Fruit fly (Drosophila melanogaster) whole organism, embryonic: Measurements from ENCODE around the gene CARPB.

Experiments
- Adf1 ChIP-seq: fragments of 200-800 bp; sonication (Bioruptor generic); IDR thresholded peaks from 2 replicates; pipeline ENCODE4 v1.3.6; 2022; ENCODE audit warnings: missing biosample characterization, missing genetic modification characterization
- Atf3 ChIP-seq: fragments of 200-800 bp; sonication (Bioruptor generic); optimal IDR thresholded peaks from 3 replicates; lab custom pipeline; 2016; ENCODE audit warnings: missing biosample characterization, missing genetic modification characterization
- Bgb ChIP-seq: fragments of 200-800 bp; sonication (Bioruptor generic); IDR thresholded peaks from 2 replicates; pipeline ENCODE4 v1.3.6; 2022; ENCODE audit warnings: missing biosample characterization, missing genetic modification characterization; ENCODE audit not compliant: partially characterized antibody
- BtbVII ChIP-seq: fragments of 200-800 bp; sonication (Bioruptor generic); optimal IDR thresholded peaks from 3 replicates; lab custom pipeline; 2017; ENCODE audit warnings: missing biosample characterization, mild to moderate bottlenecking, missing genetic modification characterization
- CG10543 ChIP-seq: fragments of 200-800 bp; sonication (Bioruptor generic); optimal IDR thresholded peaks from 3 replicates; lab custom pipeline; 2017; ENCODE audit warnings: missing biosample characterization, mild to moderate bottlenecking, missing genetic modification characterization, moderate library complexity
- CG12071 ChIP-seq: fragments of 200-800 bp; sonication (Bioruptor generic); optimal IDR thresholded peaks from 3 replicates; lab custom pipeline; 2018; ENCODE audit warnings: missing biosample characterization, mild to moderate bottlenecking, missing genetic modification characterization
- CG12769 ChIP-seq: fragments of 200-800 bp; sonication (Bioruptor generic); optimal IDR thresholded peaks from 2 replicates; lab custom pipeline; 2019; ENCODE audit warnings: missing biosample characterization, mild to moderate bottlenecking, missing genetic modification characterization, moderate library complexity
- CG15514 ChIP-seq: fragments of 200-800 bp; sonication (Bioruptor generic); optimal IDR thresholded peaks from 3 replicates; lab custom pipeline; 2017; ENCODE audit warnings: missing biosample characterization, missing genetic modification characterization, mild to moderate bottlenecking, moderate library complexity, missing genetic modification reagents
- CG1647 ChIP-seq: fragments of 200-800 bp; sonication (Bioruptor generic); optimal IDR thresholded peaks from 3 replicates; lab custom pipeline; 2016; ENCODE audit warnings: missing biosample characterization, missing genetic modification characterization
- CG2678 ChIP-seq: fragments of 200-800 bp; sonication (Bioruptor generic); optimal IDR thresholded peaks from 3 replicates; lab custom pipeline; 2019; ENCODE audit warnings: missing biosample characterization, mild to moderate bottlenecking, missing genetic modification characterization, moderate library complexity
- CG31441 ChIP-seq: fragments of 200-800 bp; sonication (Bioruptor generic); IDR thresholded peaks from 2 replicates; pipeline ENCODE4 v1.3.6; 2022; ENCODE audit warnings: missing biosample characterization, missing genetic modification characterization
- CG32532 ChIP-seq: fragments of 200-800 bp; sonication (Bioruptor generic); IDR thresholded peaks from 2 replicates; pipeline ENCODE4 v1.3.6; 2022; ENCODE audit warnings: missing biosample characterization, missing genetic modification characterization
- CG32767 ChIP-seq: fragments of 200-800 bp; sonication (Bioruptor generic); IDR thresholded peaks from 2 replicates; pipeline ENCODE4 v1.3.6; 2022; ENCODE audit warnings: missing biosample characterization, missing genetic modification characterization
- CG33213 ChIP-seq: fragments of 200-800 bp; sonication (Bioruptor generic); optimal IDR thresholded peaks from 3 replicates; lab custom pipeline; 2016; ENCODE audit warnings: missing biosample characterization, missing genetic modification characterization
- CG34376 ChIP-seq: fragments of 200-800 bp; sonication (Bioruptor generic); optimal IDR thresholded peaks from 2 replicates; lab custom pipeline; 2018; ENCODE audit warnings: missing biosample characterization, mild to moderate bottlenecking, missing genetic modification characterization
- CG3995 ChIP-seq: fragments of 200-800 bp; sonication (Bioruptor generic); optimal IDR thresholded peaks from 3 replicates; lab custom pipeline; 2016; ENCODE audit warnings: missing biosample characterization, missing genetic modification characterization
- CG6175 ChIP-seq: fragments of 200-800 bp; sonication (Bioruptor generic); IDR thresholded peaks from 3 replicates; pipeline ENCODE4 v1.3.6; 2022; ENCODE audit warnings: missing biosample characterization, missing genetic modification characterization
- CG8290 ChIP-seq, 3 experiments: fragments of 200-800 bp; sonication (Bioruptor generic); optimal IDR thresholded peaks; 2 replicates each; lab custom pipeline; 2016 to 2019; ENCODE audit warnings: missing biosample characterization in 3 of 3, missing genetic modification characterization in 3 of 3, mild to moderate bottlenecking in 2 of 3, moderate library complexity in 1 of 3
- CTCF ChIP-seq: fragments of 200-800 bp; sonication (Bioruptor generic); optimal IDR thresholded peaks from 2 replicates; lab custom pipeline; 2017; ENCODE audit warnings: missing biosample characterization, mild to moderate bottlenecking, missing genetic modification characterization, moderate library complexity
- D19A ChIP-seq: fragments of 200-800 bp; optimal IDR thresholded peaks from 3 replicates; lab custom pipeline; 2019; ENCODE audit warnings: missing biosample characterization, mild to moderate bottlenecking, missing genetic modification characterization, moderate library complexity
- Deaf1 ChIP-seq: fragments of 200-800 bp; optimal IDR thresholded peaks from 3 replicates; lab custom pipeline; 2019; ENCODE audit warnings: missing biosample characterization, mild to moderate bottlenecking, missing genetic modification characterization, moderate library complexity
- Ets97D ChIP-seq: fragments of 200-800 bp; sonication (Bioruptor generic); optimal IDR thresholded peaks from 3 replicates; lab custom pipeline; 2016; ENCODE audit warnings: missing biosample characterization, missing genetic modification characterization
- Fer1 ChIP-seq: fragments of 200-800 bp; sonication (Bioruptor generic); optimal IDR thresholded peaks from 2 replicates; lab custom pipeline; 2017; ENCODE audit warnings: missing biosample characterization, mild to moderate bottlenecking, missing genetic modification characterization
- GATAe ChIP-seq: fragments of 200-800 bp; sonication (Bioruptor generic); conservative IDR thresholded peaks from 2 replicates; pipeline ENCODE4 v1.3.6; 2022; ENCODE audit warnings: missing biosample characterization, missing genetic modification characterization
- Hey ChIP-seq: fragments of 200-800 bp; sonication (Bioruptor generic); optimal IDR thresholded peaks from 3 replicates; lab custom pipeline; 2018; ENCODE audit warnings: missing biosample characterization, mild to moderate bottlenecking, missing genetic modification characterization
- HmgZ ChIP-seq: fragments of 200-800 bp; sonication (Bioruptor generic); optimal IDR thresholded peaks from 2 replicates; lab custom pipeline; 2018; ENCODE audit warnings: missing biosample characterization, mild to moderate bottlenecking, missing genetic modification characterization
- Hr39 ChIP-seq: fragments of >200 bp; optimal IDR thresholded peaks from 2 replicates; lab custom pipeline; 2017
- Med ChIP-seq: fragments of 200-800 bp; sonication (Bioruptor generic); peaks from one replicate; lab custom pipeline; 2016; ENCODE audit warnings: missing biosample characterization, missing genetic modification characterization, mild to moderate bottlenecking, inconsistent platforms, moderate library complexity
- Nf-YB ChIP-seq: fragments of 200-800 bp; sonication (Bioruptor generic); optimal IDR thresholded peaks from 3 replicates; lab custom pipeline; 2019; ENCODE audit warnings: missing biosample characterization, mild to moderate bottlenecking, missing genetic modification characterization, moderate library complexity
- Nf-YC ChIP-seq: fragments of 200-800 bp; optimal IDR thresholded peaks from 3 replicates; lab custom pipeline; 2019; ENCODE audit warnings: missing biosample characterization, mild to moderate bottlenecking, missing genetic modification characterization, moderate library complexity
- Ravus ChIP-seq: fragments of 200-800 bp; sonication (Bioruptor generic); IDR thresholded peaks from 2 replicates; pipeline ENCODE4 v1.3.6; 2022; ENCODE audit warnings: missing biosample characterization, missing genetic modification characterization
- ara ChIP-seq: fragments of 200-800 bp; sonication (Bioruptor generic); IDR thresholded peaks from 2 replicates; pipeline ENCODE4 v1.3.6; 2022; ENCODE audit warnings: missing biosample characterization, missing genetic modification characterization
- cg ChIP-seq: fragments of 200-800 bp; sonication (Bioruptor generic); optimal IDR thresholded peaks from 3 replicates; lab custom pipeline; 2019; ENCODE audit warnings: missing biosample characterization, mild to moderate bottlenecking, missing genetic modification characterization, moderate library complexity
- chinmo ChIP-seq: fragments of 200-800 bp; sonication (Bioruptor generic); IDR thresholded peaks from 4 replicates; pipeline ENCODE4 v1.3.6; 2022; ENCODE audit warnings: missing biosample characterization, missing genetic modification characterization; ENCODE audit not compliant: partially characterized antibody
- cwo ChIP-seq: fragments of 200-800 bp; sonication (Bioruptor generic); optimal IDR thresholded peaks from 3 replicates; lab custom pipeline; 2017; ENCODE audit warnings: missing biosample characterization, missing genetic modification characterization, mild to moderate bottlenecking, moderate library complexity, missing genetic modification reagents
- exex ChIP-seq: fragments of 200-800 bp; sonication (Bioruptor generic); optimal IDR thresholded peaks from 4 replicates; lab custom pipeline; 2018; ENCODE audit warnings: missing biosample characterization, mild to moderate bottlenecking, missing genetic modification characterization, moderate library complexity
- jigr1 ChIP-seq: fragments of 200-800 bp; sonication (Bioruptor generic); IDR thresholded peaks from 3 replicates; pipeline ENCODE4 v1.3.6; 2022; ENCODE audit warnings: missing biosample characterization, missing genetic modification characterization
- kah ChIP-seq: fragments of 200-800 bp; sonication (Bioruptor generic); optimal IDR thresholded peaks from 2 replicates; lab custom pipeline; 2018; ENCODE audit warnings: missing biosample characterization, mild to moderate bottlenecking, missing genetic modification characterization
- klu ChIP-seq: fragments of 200-800 bp; sonication (Bioruptor generic); IDR thresholded peaks from 2 replicates; pipeline ENCODE4 v1.3.6; 2022; ENCODE audit warnings: missing biosample characterization, missing genetic modification characterization
- lab ChIP-seq: fragments of 200-800 bp; sonication (Bioruptor generic); optimal IDR thresholded peaks from 3 replicates; lab custom pipeline; 2017; ENCODE audit warnings: missing biosample characterization, missing genetic modification characterization, mild to moderate bottlenecking, moderate library complexity, missing genetic modification reagents
- mirr ChIP-seq: fragments of 200-800 bp; sonication (Bioruptor generic); optimal IDR thresholded peaks from 3 replicates; lab custom pipeline; 2018; ENCODE audit warnings: missing biosample characterization, mild to moderate bottlenecking, missing genetic modification characterization
- pfk ChIP-seq: fragments of 200-800 bp; sonication (Bioruptor generic); optimal IDR thresholded peaks from 2 replicates; lab custom pipeline; 2018; ENCODE audit warnings: missing biosample characterization, mild to moderate bottlenecking, missing genetic modification characterization, moderate library complexity
- row ChIP-seq: fragments of 200-800 bp; sonication (Bioruptor generic); IDR thresholded peaks from 3 replicates; pipeline ENCODE4 v1.3.6; 2022; ENCODE audit warnings: missing biosample characterization, missing genetic modification characterization
- sens ChIP-seq: fragments of 200-800 bp; sonication (Bioruptor generic); peaks from one replicate; lab custom pipeline; 2016; ENCODE audit warnings: missing biosample characterization, missing genetic modification characterization
- sim ChIP-seq: fragments of 200-800 bp; sonication (Bioruptor generic); IDR thresholded peaks from 2 replicates; pipeline ENCODE4 v1.3.6; 2022; ENCODE audit warnings: missing biosample characterization, missing genetic modification characterization
- sisA ChIP-seq: fragments of 200-800 bp; sonication (Bioruptor generic); IDR thresholded peaks from 2 replicates; pipeline ENCODE4 v1.3.6; 2022; ENCODE audit warnings: missing biosample characterization, missing genetic modification characterization
- sug ChIP-seq: fragments of 200-800 bp; optimal IDR thresholded peaks from 2 replicates; lab custom pipeline; 2019; ENCODE audit warnings: missing biosample characterization, mild to moderate bottlenecking, missing genetic modification characterization, moderate library complexity
- tgo ChIP-seq: fragments of 200-800 bp; sonication (Bioruptor generic); IDR thresholded peaks from 3 replicates; pipeline ENCODE4 v1.3.6; 2022; ENCODE audit warnings: missing biosample characterization, missing genetic modification characterization
- ttk ChIP-seq: fragments of 200-800 bp; sonication (Bioruptor generic); IDR thresholded peaks from 2 replicates; pipeline ENCODE4 v2.1.2; 2022; ENCODE audit warnings: missing biosample characterization, missing genetic modification characterization

Gene CARPB

DNA sequence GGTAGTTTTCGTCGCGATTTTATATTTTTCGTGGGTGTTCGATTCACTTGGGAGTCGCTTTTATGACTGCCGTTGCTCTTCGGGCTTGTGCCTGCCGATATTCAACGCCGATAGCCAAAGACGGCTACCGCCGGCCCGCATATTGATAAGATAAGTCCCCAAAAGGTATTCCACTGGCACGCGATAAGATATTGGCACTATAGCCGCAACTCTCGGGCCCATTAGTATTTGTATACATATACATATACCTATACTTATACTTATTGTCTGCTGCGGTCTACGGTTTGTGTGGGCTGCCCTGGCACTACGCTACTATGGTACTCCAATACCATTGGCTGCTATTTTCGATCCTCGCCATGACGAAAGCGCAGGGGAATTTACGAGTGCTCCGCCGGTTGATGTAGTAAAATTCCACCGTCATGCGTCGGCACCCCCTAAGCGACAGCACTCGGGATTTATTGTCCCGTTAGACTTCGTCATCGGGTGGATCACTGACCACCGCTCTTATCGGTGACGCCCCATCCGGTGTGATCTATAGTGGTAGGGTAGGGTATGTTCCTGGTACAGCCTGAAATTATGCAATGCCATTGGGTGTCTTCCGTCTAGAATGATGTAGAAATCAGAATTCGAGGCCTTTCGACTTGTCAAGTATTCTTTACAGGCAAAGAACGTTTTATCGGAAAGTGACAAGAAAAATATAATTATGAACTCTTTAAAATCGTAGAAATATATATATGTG is 85.7 kb downstream of the CARPB start, which contains the start of gene CG45060:
CG45060 (minus strand) TSS at position 59 of the 739 bp plus-strand sequence.
- TF ChIP-seq BtbVII (GFP tag; lab: Kevin White, UChicago) (peak; percentile 83), Hey (tag; lab: Kevin White, UChicago) (peak; percentile 91), CG15514 (GFP tag; lab: Kevin White, UChicago) (peak; percentile 7), Adf1 (peak; percentile 39; the same call in 1 of the 2 replicates), CG2678 (peak; percentile 4), D19A (tag; lab: Kevin White, UChicago) (peak; percentile 47), mirr (GFP tag; lab: Kevin White, UChicago) (peak; percentile 38), CG12071 (peak; percentile 24), CG12769 (peak; percentile 85), CG3995 (peak; percentile 14), CG1647 (GFP tag; lab: Kevin White, UChicago) (no peak), CG10543 (peak; percentile 79), Ets97D (peak; percentile 26), Nf-YC (tag; lab: Kevin White, UChicago) (peak; percentile 94), HmgZ (tag; lab: Kevin White, UChicago) (peak; percentile 36), CG33213 (GFP tag; lab: Kevin White, UChicago) (no peak), row (0 out of 3 replicates have a peak, but pooled peaks have one; percentile 8), ttk (GFP tag; lab: Robert Waterston, UW) (peak; percentile 11; the same call in 1 of the 2 replicates), sug (tag; lab: Kevin White, UChicago) (peak; percentile 95), CG34376 (peak; percentile 28), CG32767 (no peak), CG8290 (GFP tag; optimal IDR thresholded peaks at IDR 0.05; lab: Kevin White, UChicago) (no peak), CG8290 (tag; optimal IDR thresholded peaks at IDR 0.05; lab: Kevin White, UChicago) (peak in 1 of 2 experiments; percentile 33), Hr39 (lab: Kevin White, UChicago) (no peak), ara (no peak), Ravus (GFP tag; lab: Robert Waterston, UW) (no peak), tgo (no peak), CG32532 (GFP tag; lab: Robert Waterston, UW) (peak; percentile 30; the same call in 1 of the 2 replicates), pfk (GFP tag; lab: Kevin White, UChicago) (peak; percentile 9), jigr1 (no peak), sens (GFP tag; lab: Kevin White, UChicago) (peak; percentile 65), chinmo (0 out of 4 replicates have a peak, but pooled peaks have one; percentile 8), Med (GFP tag; lab: Kevin White, UChicago) (peak; percentile 52), lab (GFP tag; lab: Kevin White, UChicago) (peak; percentile 9), cg (GFP tag; lab: Kevin White, UChicago) (peak; percentile 32), CG31441 (GFP tag; lab: Robert Waterston, UW) (no peak), klu (GFP tag; lab: Robert Waterston, UW) (no peak), sim (GFP tag; lab: Robert Waterston, UW) (no peak), GATAe (GFP tag; lab: Robert Waterston, UW) (peak; percentile 91), Fer1 (GFP tag; lab: Kevin White, UChicago) (peak; percentile 15), Deaf1 (peak; percentile 85), CTCF (GFP tag; lab: Kevin White, UChicago) (peak; percentile 10), cwo (GFP tag; lab: Kevin White, UChicago) (peak; percentile 26), CG6175 (GFP tag; lab: Robert Waterston, UW) (0 out of 3 replicates have a peak, but pooled peaks have one; percentile 28), kah (GFP tag; lab: Kevin White, UChicago) (no peak), exex (tag; lab: Kevin White, UChicago) (peak; percentile 68), sisA (GFP tag; lab: Robert Waterston, UW) (no peak), Atf3 (GFP tag; lab: Kevin White, UChicago) (no peak), Bgb (GFP tag; lab: Robert Waterston, UW) (0 out of 2 replicates have a peak, but pooled peaks have one; percentile 17), Nf-YB (GFP tag; lab: Kevin White, UChicago) (peak; percentile 82)
